Worm (Caenorhabditis elegans): ENCODE data around the gene chhy-1.

Gene chhy-1

DNA sequence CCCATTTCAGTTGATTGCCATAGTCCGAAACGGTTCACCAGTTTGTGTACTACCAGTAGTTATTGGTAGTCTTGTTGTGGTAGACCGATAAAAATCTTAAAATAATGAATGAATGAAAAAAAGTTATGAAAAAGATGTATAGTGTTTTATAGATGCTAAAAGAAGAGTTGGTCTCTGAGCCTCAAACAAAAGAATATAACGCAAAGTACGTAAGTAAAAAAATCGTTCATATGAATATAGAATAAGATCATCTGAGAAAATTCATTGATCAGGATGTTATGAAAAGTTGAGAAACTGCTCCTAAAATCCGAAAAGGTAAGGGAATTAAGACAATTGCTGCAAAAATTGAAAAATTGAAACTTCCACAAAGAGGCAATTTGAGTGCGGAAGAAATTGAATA is at the start of gene chhy-1:
TSS of gene chhy-1 (minus strand) at position 101 of the 400 bp plus-strand sequence.
- TF ChIP-seq elt-3 (tag; optimal IDR thresholded peaks at IDR 0.05) (no peak), elt-2 (tag; optimal IDR thresholded peaks at IDR 0.05) (no peak)

DNA sequence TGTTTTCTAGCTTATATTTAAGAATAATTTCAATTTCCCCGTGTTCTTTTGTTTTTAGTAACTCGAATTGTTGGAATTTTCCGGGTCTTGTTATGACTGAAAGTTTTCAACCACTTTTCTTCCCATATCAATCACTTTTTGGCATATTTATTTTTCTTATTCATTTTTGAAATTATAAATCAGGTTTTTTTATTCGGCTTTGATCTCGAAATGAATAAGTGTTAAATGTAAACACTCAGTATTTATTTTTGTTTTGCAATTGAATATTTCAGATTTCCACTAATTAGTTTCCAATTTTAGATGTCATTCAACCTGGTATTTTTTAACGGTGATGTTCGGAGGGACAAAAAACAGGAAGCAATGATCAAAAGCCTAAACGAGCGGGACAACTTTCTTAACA is 47.1 kb upstream of the chhy-1 start, which contains the start of gene etc-1:
TSS of gene etc-1 (plus strand) at position 301 of the 400 bp plus-strand sequence.
- TF ChIP-seq egl-27 (tag; optimal IDR thresholded peaks at IDR 0.05) (no peak), blmp-1 (tag; optimal IDR thresholded peaks at IDR 0.05) (no peak), lir-3 (tag; optimal IDR thresholded peaks at IDR 0.05; ENCODE audit: poor library complexity) (no peak), egl-13 (tag; optimal IDR thresholded peaks at IDR 0.05) (no peak), efl-3 (GFP tag; optimal IDR thresholded peaks at IDR 0.05) (no peak), mef-2 (tag; optimal IDR thresholded peaks at IDR 0.05) (no peak), aha-1 (tag; optimal IDR thresholded peaks at IDR 0.05) (no peak), ceh-90 (tag; optimal IDR thresholded peaks at IDR 0.05) (no peak), nhr-11 (tag; optimal IDR thresholded peaks at IDR 0.05) (no peak), fkh-10 (GFP tag; optimal IDR thresholded peaks at IDR 0.05) (no peak), ama-1 (optimal IDR thresholded peaks at IDR 0.05) (no peak), nhr-85 (tag) (no peak)

DNA sequence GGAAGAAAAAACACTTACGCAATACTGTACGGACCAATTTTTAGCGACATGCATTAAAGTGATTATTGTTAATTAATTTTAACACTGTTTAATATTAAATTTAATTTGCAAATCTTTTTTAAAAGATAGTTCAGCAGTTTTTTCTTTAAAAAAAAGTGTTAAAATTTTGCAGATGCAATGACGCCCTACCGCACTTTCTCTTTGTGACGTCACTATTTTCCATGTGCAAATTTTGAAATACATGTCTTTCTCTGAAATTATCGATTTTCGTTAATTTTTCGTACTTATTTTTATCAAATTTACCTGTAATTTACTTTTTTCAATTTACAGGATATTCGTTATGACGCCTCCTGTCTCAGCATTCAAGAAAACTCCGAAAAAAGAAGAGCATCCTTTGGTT is 44.1 kb upstream of the chhy-1 start, which contains the start of the genes piga-1 and eif-2Bepsilon:
TSS of gene piga-1 (minus strand) at position 174 of the 400 bp plus-strand sequence.
TSS of gene eif-2Bepsilon (plus strand) at position 331 of the 400 bp plus-strand sequence.
- peak; percentile 63 for TF ChIP-seq lin-14 (GFP tag; optimal IDR thresholded peaks at IDR 0.05)
- peak; percentile 30 for TF ChIP-seq lin-15B (tag; optimal IDR thresholded peaks at IDR 0.05)
- peak in 1 of 2 experiments; percentile 71 for TF ChIP-seq lsy-2 (tag; optimal IDR thresholded peaks at IDR 0.05)
- peak; percentile 28 for TF ChIP-seq nhr-47 (tag; optimal IDR thresholded peaks at IDR 0.05)
- 0 out of 2 replicates have a peak, but pooled peaks have one; percentile 4 for TF ChIP-seq nhr-19 (GFP tag; conservative IDR thresholded peaks at IDR 0.05)
- TF ChIP-seq hpl-2 (GFP tag; optimal IDR thresholded peaks at IDR 0.05) = no peak
- TF ChIP-seq xbp-1 (tag; optimal IDR thresholded peaks at IDR 0.05) = peak; percentile 69
- TF ChIP-seq dpl-1 (GFP tag; optimal IDR thresholded peaks at IDR 0.05) = peak; percentile 31 to 63 (median 35)
- peak; percentile 47 to 55 for TF ChIP-seq lin-35 (GFP tag; optimal IDR thresholded peaks at IDR 0.05)
- no peak for TF ChIP-seq alr-1 (tag; optimal IDR thresholded peaks at IDR 0.05; ENCODE audit: borderline replicate concordance)
- peak; percentile 32 for TF ChIP-seq F16B12.6 (tag; optimal IDR thresholded peaks at IDR 0.05)
- TF ChIP-seq ceh-82 (tag; optimal IDR thresholded peaks at IDR 0.05) = peak in 2 of 3 experiments; percentile 11 to 41
- TF ChIP-seq sup-37 (GFP tag; optimal IDR thresholded peaks at IDR 0.05) = no peak
- peak; percentile 16 for TF ChIP-seq swsn-7 (tag; optimal IDR thresholded peaks at IDR 0.05)
- peak; percentile 52 to 58 for TF ChIP-seq efl-1 (optimal IDR thresholded peaks at IDR 0.05)
- TF ChIP-seq efl-1 (GFP tag; optimal IDR thresholded peaks at IDR 0.05 in 1 of 2) = peak; percentile 57 to 92
- TF ChIP-seq mep-1 (tag; optimal IDR thresholded peaks at IDR 0.05) = peak; percentile 72
- TF ChIP-seq nhr-20 (tag; optimal IDR thresholded peaks at IDR 0.05) = peak; percentile 33
- TF ChIP-seq skn-1 (tag; optimal IDR thresholded peaks at IDR 0.05) = peak; percentile 59
- no peak for TF ChIP-seq nhr-28 (tag; optimal IDR thresholded peaks at IDR 0.05)
- TF ChIP-seq C16A3.4 (tag; optimal IDR thresholded peaks at IDR 0.05) = peak; percentile 46

DNA sequence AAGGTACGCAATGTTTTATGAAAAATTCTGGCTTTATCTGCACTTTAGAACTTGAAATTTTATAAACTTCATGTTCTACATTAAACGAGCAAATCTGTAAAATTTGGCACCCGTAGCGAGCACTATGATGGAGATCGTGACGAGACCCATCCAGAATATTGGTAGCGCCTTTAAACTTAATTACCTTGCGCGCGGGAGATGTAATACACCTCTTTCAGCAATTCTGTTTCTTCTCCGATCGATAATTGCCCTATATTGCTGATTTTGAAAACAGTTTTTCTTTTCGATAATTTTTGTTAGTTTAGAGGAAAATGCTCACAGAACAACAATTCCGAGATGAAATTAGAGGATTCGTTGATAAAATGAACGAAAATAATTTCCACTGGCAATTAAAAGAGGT is 41.4 kb upstream of the chhy-1 start, which contains the start of gene atg-10:
TSS of gene atg-10 (plus strand) at position 301 of the 400 bp plus-strand sequence.
- TF ChIP-seq mep-1 (tag; optimal IDR thresholded peaks at IDR 0.05) = no peak
- TF ChIP-seq isw-1 (GFP tag; IDR thresholded peaks at IDR 0.05) = no peak
- TF ChIP-seq nhr-76 (tag; optimal IDR thresholded peaks at IDR 0.05) = no peak
- no peak for TF ChIP-seq unc-62 (GFP tag; optimal IDR thresholded peaks at IDR 0.05)
- no peak for TF ChIP-seq fkh-10 (GFP tag; optimal IDR thresholded peaks at IDR 0.05)
- no peak for TF ChIP-seq hlh-4 (tag; optimal IDR thresholded peaks at IDR 0.05)
- no peak for TF ChIP-seq lin-15B (tag; optimal IDR thresholded peaks at IDR 0.05)
- no peak for TF ChIP-seq fkh-8 (tag; optimal IDR thresholded peaks at IDR 0.05)
- no peak for TF ChIP-seq unc-130 (tag; optimal IDR thresholded peaks at IDR 0.05)
- no peak for TF ChIP-seq irx-1 (tag; optimal IDR thresholded peaks at IDR 0.05)
- TF ChIP-seq nhr-20 (tag; optimal IDR thresholded peaks at IDR 0.05) = no peak
- no peak for TF ChIP-seq pag-3 (tag; optimal IDR thresholded peaks at IDR 0.05; ENCODE audit: borderline replicate concordance, insufficient read depth)
- no peak for TF ChIP-seq pqm-1 (tag; optimal IDR thresholded peaks at IDR 0.05)
- TF ChIP-seq efl-3 (GFP tag; optimal IDR thresholded peaks at IDR 0.05) = no peak

Data from whole organism, L1 larva.